Worm (Caenorhabditis elegans): ENCODE data around the gene cnc-4.

The cnc-4 gene

ce11 chrV:1433419-1433765 lies 13.6 kb upstream of the cnc-4 start:
- TF ChIP-seq egl-27 (tag; optimal IDR thresholded peaks at IDR 0.05) = no peak
- no peak for TF ChIP-seq snpc-4 (tag; optimal IDR thresholded peaks at IDR 0.05)
- no peak for TF ChIP-seq nhr-6 (tag; optimal IDR thresholded peaks at IDR 0.05)
- no peak for TF ChIP-seq sma-9 (GFP tag; optimal IDR thresholded peaks at IDR 0.05)
- TF ChIP-seq sma-9 (tag; optimal IDR thresholded peaks at IDR 0.05) = no peak
- TF ChIP-seq aly-2 (tag; optimal IDR thresholded peaks at IDR 0.05) = no peak
- TF ChIP-seq nhr-23 (tag; optimal IDR thresholded peaks at IDR 0.05) = no peak
- no peak for TF ChIP-seq sem-4 (tag; optimal IDR thresholded peaks at IDR 0.05)
- no peak for TF ChIP-seq sma-3 (GFP tag; optimal IDR thresholded peaks at IDR 0.05)
- TF ChIP-seq lin-13 (GFP tag; optimal IDR thresholded peaks at IDR 0.05) = no peak
- TF ChIP-seq blmp-1 (tag; optimal IDR thresholded peaks at IDR 0.05; ENCODE audit: insufficient read depth) = no peak
- no peak for TF ChIP-seq R02D3.7 (tag; optimal IDR thresholded peaks at IDR 0.05)
- TF ChIP-seq nhr-21 (tag; optimal IDR thresholded peaks at IDR 0.05) = no peak

DNA sequence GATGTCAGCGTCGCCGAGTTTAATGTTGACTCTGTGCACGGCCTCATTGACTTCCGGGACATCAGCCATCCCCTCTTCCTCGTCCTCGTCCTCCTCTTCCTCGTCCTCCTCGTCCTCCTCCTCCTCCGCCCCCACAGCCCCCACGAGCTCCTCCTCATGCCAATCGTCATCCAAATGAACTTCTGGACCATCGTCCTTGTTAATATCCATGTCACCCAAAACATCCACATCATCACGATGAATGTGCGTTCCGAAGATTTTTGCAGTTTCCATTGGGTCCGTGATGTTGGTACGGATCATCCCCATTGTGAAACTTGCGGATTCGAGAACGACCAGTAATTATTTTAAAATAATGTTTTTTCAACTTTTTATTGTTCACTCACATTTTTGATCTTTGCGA lies 12.6 kb upstream of the cnc-4 start:
- TF ChIP-seq nhr-77 (tag; optimal IDR thresholded peaks at IDR 0.05) (no peak), lin-13 (GFP tag; optimal IDR thresholded peaks at IDR 0.05) (no peak), gmeb-1 (tag; optimal IDR thresholded peaks at IDR 0.05) (peak; percentile 54), sem-4 (tag; optimal IDR thresholded peaks at IDR 0.05) (no peak), ztf-1 (GFP tag; conservative IDR thresholded peaks at IDR 0.05) (no peak)

- TF ChIP-seq elt-1 (tag; optimal IDR thresholded peaks at IDR 0.05) (no peak), gmeb-1 (tag; optimal IDR thresholded peaks at IDR 0.05) (peak; percentile 13)
These were observed 11.9 kb upstream of the cnc-4 start for ce11 chrV:1435106-1435505.

DNA sequence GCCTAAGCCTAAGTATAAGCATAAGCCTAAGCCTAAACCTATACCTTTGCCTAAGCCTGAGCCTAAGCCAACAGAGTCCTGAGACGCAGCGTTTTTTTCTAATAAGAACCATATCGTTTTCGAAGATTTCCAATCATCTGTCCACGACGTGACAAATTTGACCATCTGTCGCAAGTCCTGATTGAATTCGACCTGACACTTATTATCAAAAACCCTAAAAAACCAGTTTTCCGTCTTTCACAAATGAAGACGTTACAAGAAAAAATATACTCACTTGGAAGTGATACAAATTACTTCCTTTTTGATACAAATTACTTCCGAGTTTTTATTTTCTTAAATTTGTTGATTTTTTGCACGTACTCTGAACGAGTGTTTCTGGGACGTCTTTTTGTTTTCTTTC lies 8.8 kb upstream of the cnc-4 start:
- TF ChIP-seq sem-4 (tag; optimal IDR thresholded peaks at IDR 0.05) = no peak
- no peak for TF ChIP-seq ztf-4 (tag; optimal IDR thresholded peaks at IDR 0.05)
- TF ChIP-seq fos-1 (tag; optimal IDR thresholded peaks at IDR 0.05) = no peak
- no peak for TF ChIP-seq nhr-11 (tag; optimal IDR thresholded peaks at IDR 0.05)
- no peak for TF ChIP-seq blmp-1 (tag; optimal IDR thresholded peaks at IDR 0.05; ENCODE audit: insufficient read depth)
- peak; percentile 10 for TF ChIP-seq nhr-25 (tag; optimal IDR thresholded peaks at IDR 0.05)
- TF ChIP-seq nhr-129 (tag; optimal IDR thresholded peaks at IDR 0.05) = no peak

- TF ChIP-seq sma-3 (GFP tag; optimal IDR thresholded peaks at IDR 0.05) (peak; percentile 41), nhr-25 (tag; optimal IDR thresholded peaks at IDR 0.05) (peak; percentile 19), aly-2 (tag; optimal IDR thresholded peaks at IDR 0.05) (no peak), sma-9 (GFP tag; optimal IDR thresholded peaks at IDR 0.05) (peak; percentile 8), sma-9 (tag; optimal IDR thresholded peaks at IDR 0.05) (no peak), gmeb-1 (tag; optimal IDR thresholded peaks at IDR 0.05) (peak; percentile 16), ceh-16 (tag; optimal IDR thresholded peaks at IDR 0.05) (no peak)
These were observed 8.2 kb upstream of the cnc-4 start, which contains the start of gene R09B5.11 for ce11 chrV:1438832-1439231. Gene R09B5.11 (plus strand): TSS chrV:1439205.

DNA sequence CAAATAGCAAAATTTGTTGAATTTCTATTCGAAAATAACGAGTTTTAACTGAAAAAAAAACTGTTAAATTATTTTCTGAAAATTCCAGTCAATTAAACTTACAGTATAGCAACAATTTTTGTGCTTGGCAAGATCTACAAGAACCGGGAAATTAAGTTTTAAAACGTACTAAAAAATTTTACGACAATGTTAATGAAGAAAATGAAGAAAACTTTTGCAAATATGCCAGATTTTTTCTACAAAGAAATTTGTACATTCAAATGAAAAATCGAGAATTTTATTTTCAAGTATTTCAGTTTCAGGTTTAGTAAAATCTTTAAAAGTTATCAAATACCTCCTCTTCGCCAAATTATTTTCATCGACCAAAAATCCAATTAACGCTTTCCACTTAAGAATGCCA lies 5.0 kb upstream of the cnc-4 start, which contains the start of gene cnc-11:
Gene cnc-11, plus strand, starts transcription at position 301 of the 400 bp plus-strand sequence.
- TF ChIP-seq peb-1 (tag; optimal IDR thresholded peaks at IDR 0.05) (no peak), nhr-11 (tag; optimal IDR thresholded peaks at IDR 0.05) (no peak), nhr-10 (tag; optimal IDR thresholded peaks at IDR 0.05) (no peak), mab-5 (tag; optimal IDR thresholded peaks at IDR 0.05) (no peak), Y55F3AM.14 (GFP tag; optimal IDR thresholded peaks at IDR 0.05) (no peak), lin-39 (tag; optimal IDR thresholded peaks at IDR 0.05) (no peak), fos-1 (tag; optimal IDR thresholded peaks at IDR 0.05) (no peak), ama-1 (optimal IDR thresholded peaks at IDR 0.05) (no peak), aly-2 (tag; optimal IDR thresholded peaks at IDR 0.05) (no peak), mbf-1 (tag; optimal IDR thresholded peaks at IDR 0.05) (no peak), nhr-6 (tag; optimal IDR thresholded peaks at IDR 0.05) (no peak), sma-9 (GFP tag; optimal IDR thresholded peaks at IDR 0.05) (no peak), sma-9 (tag; optimal IDR thresholded peaks at IDR 0.05) (no peak), skn-1 (tag; optimal IDR thresholded peaks at IDR 0.05) (no peak), unc-39 (tag; optimal IDR thresholded peaks at IDR 0.05) (no peak), unc-62 (GFP tag; optimal IDR thresholded peaks at IDR 0.05) (no peak), nhr-21 (tag; optimal IDR thresholded peaks at IDR 0.05) (no peak), nhr-25 (tag; optimal IDR thresholded peaks at IDR 0.05) (no peak), snpc-4 (tag; optimal IDR thresholded peaks at IDR 0.05) (no peak)

Measured in whole organism, L2 larva.